Worm (Caenorhabditis elegans) whole organism, L4/young adult: ENCODE measurements around the gene scb-1.
"Not testable (repeated sequence)": the region's sequence is repeated elsewhere in the genome, so short reads cannot be mapped to it uniquely, and the experiment has no call there.

Experiments
- W03F9.2 ChIP-seq: fragments of 150-350 bp; optimal IDR thresholded peaks from 2 replicates; lab custom pipeline; 2014; ENCODE audit warnings: missing biosample characterization, missing genetic modification characterization
- dao-5 ChIP-seq: sonication (generic microtip); optimal IDR thresholded peaks from 2 replicates; lab custom pipeline; 2016; ENCODE audit warnings: missing genotype, missing genetic modification characterization, moderate library complexity, missing compliant biosample characterization
- him-1 ChIP-seq: sonication (generic microtip); optimal IDR thresholded peaks from 2 replicates; lab custom pipeline; 2016; ENCODE audit warnings: missing genotype, missing genetic modification reagents, missing genetic modification characterization, missing compliant biosample characterization

The scb-1 gene

ce11 chrV:11140326-11140725 lies 20.8 kb upstream of the scb-1 start:
- TF ChIP-seq dao-5 (tag; lab: Kevin White, UChicago) (no peak), him-1 (tag; lab: Kevin White, UChicago) (no peak), W03F9.2 (tag; lab: Kevin White, UChicago) (no peak)

DNA sequence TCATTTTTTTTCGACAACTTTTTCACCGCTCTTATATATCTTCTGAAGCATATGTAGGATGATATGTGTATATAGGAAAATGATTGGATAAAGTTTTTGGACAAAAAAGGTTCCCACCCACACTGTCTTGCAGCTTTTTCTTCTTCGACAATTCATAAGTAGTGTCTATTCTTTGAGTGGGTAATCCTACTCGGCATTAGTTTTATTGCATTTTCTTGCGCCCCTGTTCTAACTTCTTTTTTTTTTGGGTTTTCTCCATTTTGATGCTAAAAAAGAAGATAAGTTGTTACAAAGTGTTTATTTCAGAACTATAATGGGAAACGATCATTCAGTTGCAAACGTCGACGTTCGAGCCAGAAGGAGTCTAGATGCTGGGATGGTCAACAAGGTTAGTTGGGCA lies 14.8 kb upstream of the scb-1 start, which contains the start of gene glb-3:
glb-3 (plus strand) TSS at position 301 of the 400 bp plus-strand sequence.
- TF ChIP-seq him-1 (tag; lab: Kevin White, UChicago) (no peak), dao-5 (tag; lab: Kevin White, UChicago) (no peak), W03F9.2 (tag; lab: Kevin White, UChicago) (no peak)

DNA sequence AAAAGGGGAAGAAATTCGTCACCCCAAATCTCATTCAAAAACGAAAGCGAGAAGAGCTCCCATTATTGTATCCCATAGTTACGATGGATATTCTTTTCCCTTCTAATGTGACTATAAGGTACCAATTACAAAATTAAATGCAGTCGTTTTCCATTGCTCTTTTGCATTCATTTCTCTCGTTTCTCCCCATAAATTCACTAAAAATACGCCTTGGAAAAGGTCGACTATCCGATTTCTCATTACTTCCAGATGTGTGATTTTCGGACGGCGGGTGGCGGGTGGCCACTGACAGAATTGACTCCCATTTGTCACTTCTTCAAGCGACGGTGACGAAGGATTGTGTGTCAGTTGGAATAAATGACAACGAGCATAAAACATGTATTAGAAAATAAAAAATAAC lies 14.0 kb upstream of the scb-1 start:
- TF ChIP-seq dao-5 (tag; lab: Kevin White, UChicago) = no peak
- no peak for TF ChIP-seq him-1 (tag; lab: Kevin White, UChicago)
- no peak for TF ChIP-seq W03F9.2 (tag; lab: Kevin White, UChicago)

DNA sequence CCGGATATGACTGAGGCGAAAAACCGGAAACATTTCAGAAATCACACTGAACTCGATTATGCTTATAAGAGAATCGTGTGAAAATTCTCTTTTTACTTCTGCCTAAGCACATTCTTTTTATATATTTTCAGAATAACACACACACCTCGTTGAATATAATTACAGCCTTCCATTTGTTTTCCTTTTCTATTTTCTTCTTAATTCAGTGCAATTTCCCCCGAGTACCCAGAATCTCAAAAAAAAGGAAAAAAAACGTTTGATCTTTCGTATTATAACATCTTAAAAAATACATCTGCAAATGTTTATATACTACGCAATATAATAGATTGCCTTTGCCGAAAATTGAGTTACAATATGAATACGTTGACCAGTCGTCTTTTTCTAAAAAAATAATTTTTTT lies 12.3 kb upstream of the scb-1 start:
- TF ChIP-seq W03F9.2 (tag; lab: Kevin White, UChicago) = no peak
- no peak for TF ChIP-seq him-1 (tag; lab: Kevin White, UChicago)
- TF ChIP-seq dao-5 (tag; lab: Kevin White, UChicago) = no peak

DNA sequence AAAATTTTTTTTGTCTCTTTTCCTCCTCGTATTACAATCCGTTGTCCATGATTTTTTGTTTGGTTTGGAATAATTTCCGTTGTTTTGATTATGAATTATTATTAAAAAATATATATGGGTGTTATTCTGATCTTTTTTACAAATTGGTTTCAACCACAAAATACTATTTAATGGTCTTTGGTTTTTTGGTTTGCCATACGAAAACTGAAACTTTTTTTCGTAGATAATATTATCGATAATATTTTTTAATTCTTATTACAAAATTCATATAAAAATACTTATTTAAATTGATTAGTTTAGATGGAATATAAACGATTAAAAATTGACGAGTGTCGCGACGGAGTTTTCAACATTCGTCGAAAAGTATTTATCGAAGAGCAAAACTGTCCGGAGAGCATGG lies 7.7 kb upstream of the scb-1 start, which contains the start of gene jmjd-5:
jmjd-5 (plus strand) TSS at position 301 of the 400 bp plus-strand sequence.
- TF ChIP-seq W03F9.2 (tag; lab: Kevin White, UChicago) (no peak), him-1 (tag; lab: Kevin White, UChicago) (no peak), dao-5 (tag; lab: Kevin White, UChicago) (no peak)

DNA sequence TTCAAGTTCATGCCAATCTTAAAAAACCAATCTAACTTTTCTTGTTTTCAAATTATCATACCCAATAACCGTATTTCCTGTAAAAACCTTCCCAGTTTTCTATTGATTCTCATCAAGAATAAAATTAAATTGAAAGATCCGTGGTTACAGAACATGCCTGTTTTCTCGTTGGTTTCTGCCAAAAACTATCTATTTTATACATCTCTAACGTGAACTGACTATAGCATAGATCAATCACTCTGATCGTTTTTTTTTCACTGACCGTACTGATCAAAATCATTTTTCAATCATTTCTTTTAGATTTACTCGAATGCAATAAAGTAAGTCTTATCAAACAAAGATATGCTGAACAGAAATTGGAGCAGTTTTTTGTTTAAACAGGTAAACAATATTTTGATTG lies 5.4 kb upstream of the scb-1 start, which contains the start of gene C06H2.2:
C06H2.2 (plus strand) TSS at position 301 of the 400 bp plus-strand sequence.
- TF ChIP-seq him-1 (tag; lab: Kevin White, UChicago) (no peak), dao-5 (tag; lab: Kevin White, UChicago) (no peak)

ce11 chrV:11123817-11124337 lies 4.4 kb upstream of the scb-1 start, which contains the start of the genes atp-5 and lmtr-3:
Gene atp-5, minus strand, starts transcription at chrV:11123867.
Gene lmtr-3, plus strand, starts transcription at chrV:11124186.
- TF ChIP-seq W03F9.2 (tag; lab: Kevin White, UChicago) (peak; percentile 84), him-1 (tag; lab: Kevin White, UChicago) (peak; percentile 34), dao-5 (tag; lab: Kevin White, UChicago) (no peak)

DNA sequence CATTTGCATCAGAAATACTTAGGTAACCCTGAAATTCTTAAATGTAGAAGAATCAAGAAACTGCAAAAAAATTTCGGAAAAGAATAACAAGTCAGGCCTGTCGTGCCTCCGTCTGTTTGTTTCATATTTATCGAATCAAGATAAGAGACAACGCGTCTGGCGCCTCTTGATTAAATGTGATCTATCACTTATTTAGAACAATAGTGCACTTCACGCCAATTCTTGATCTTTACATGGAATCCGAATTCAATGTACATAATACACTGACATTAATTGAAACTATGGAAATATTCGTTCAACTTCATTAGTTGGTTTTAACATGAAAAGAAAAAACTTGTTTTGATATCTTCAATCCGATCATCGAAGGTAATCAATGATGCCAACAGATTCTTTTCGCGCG lies 3.0 kb upstream of the scb-1 start, which contains the start of gene mboa-2:
mboa-2 (minus strand) TSS at position 28 of the 400 bp plus-strand sequence.
- TF ChIP-seq W03F9.2 (tag; lab: Kevin White, UChicago) = peak; percentile 12
- no peak for TF ChIP-seq dao-5 (tag; lab: Kevin White, UChicago)

DNA sequence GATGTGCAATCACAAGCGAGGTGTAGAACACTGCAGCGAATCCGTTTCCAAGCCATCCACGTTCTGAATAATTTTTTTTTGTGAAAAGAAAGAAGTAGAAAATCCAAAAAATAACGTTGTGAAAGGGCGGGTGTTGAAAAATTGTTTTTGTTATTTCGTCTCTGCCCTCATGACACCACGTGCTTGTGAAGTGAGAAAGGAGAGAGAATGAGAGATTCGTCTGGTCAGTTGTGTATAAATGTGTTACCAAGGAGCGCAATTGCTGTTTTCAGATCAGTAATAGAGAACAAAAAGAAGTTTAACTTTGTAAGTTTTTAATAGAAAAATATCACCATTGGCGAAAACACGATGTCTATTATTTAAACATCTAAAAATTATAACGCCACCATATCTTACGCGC lies 1.7 kb upstream of the scb-1 start:
- TF ChIP-seq him-1 (tag; lab: Kevin White, UChicago) (no peak), dao-5 (tag; lab: Kevin White, UChicago) (no peak), W03F9.2 (tag; lab: Kevin White, UChicago) (no peak)

DNA sequence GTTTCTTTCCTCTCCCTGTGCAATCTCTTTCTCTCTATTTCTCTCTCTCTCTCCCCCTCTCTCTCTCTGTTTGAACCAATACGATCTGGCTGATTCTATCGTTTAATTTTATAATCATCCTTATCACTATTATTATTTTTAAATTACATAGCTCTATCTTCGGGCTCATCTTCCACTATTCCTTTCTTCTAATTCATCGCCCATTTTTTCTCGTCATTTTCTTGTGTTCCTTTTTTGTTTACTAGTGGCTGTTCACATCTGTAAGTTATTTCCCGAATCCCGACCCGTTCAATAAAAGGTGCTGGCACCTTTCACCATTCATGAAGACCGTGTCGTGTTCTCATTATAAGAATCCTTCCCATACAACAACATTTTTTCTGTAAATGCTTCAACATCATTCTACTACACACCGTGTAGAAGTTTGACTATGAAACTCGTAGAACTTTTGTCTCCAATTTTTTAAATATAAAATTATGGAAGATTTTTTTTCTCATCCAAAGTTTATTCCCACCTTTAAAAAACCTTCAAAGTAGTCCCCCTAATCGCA lies 1.3 kb downstream of the scb-1 start:
- TF ChIP-seq W03F9.2 (tag; lab: Kevin White, UChicago) (no peak), dao-5 (tag; lab: Kevin White, UChicago) (no peak), him-1 (tag; lab: Kevin White, UChicago) (no peak)

ce11 chrV:11113607-11114006 lies 5.9 kb downstream of the scb-1 start, which contains the start of gene math-33:
Gene math-33, plus strand, starts transcription at chrV:11113907.
- TF ChIP-seq W03F9.2 (tag; lab: Kevin White, UChicago) (no peak), dao-5 (tag; lab: Kevin White, UChicago) (no peak), him-1 (tag; lab: Kevin White, UChicago) (no peak)

- TF ChIP-seq dao-5 (tag; lab: Kevin White, UChicago) = no peak
- TF ChIP-seq W03F9.2 (tag; lab: Kevin White, UChicago) = peak; percentile 68
Measured at ce11 chrV:11113041-11113574, 6.4 kb downstream of the scb-1 start, which contains the start of gene erfa-3. Gene erfa-3, minus strand, starts transcription at chrV:11113091.

- TF ChIP-seq him-1, W03F9.2, dao-5 (tag; lab: Kevin White, UChicago): not testable (repeated sequence)
Measured at ce11 chrV:11109647-11110046, 9.9 kb downstream of the scb-1 start, which contains the start of gene Y42A5A.5. Gene Y42A5A.5, minus strand, starts transcription at chrV:11109747.
